Fruit fly (Drosophila melanogaster): ENCODE measurements around the gene CG43439.

DNA sequence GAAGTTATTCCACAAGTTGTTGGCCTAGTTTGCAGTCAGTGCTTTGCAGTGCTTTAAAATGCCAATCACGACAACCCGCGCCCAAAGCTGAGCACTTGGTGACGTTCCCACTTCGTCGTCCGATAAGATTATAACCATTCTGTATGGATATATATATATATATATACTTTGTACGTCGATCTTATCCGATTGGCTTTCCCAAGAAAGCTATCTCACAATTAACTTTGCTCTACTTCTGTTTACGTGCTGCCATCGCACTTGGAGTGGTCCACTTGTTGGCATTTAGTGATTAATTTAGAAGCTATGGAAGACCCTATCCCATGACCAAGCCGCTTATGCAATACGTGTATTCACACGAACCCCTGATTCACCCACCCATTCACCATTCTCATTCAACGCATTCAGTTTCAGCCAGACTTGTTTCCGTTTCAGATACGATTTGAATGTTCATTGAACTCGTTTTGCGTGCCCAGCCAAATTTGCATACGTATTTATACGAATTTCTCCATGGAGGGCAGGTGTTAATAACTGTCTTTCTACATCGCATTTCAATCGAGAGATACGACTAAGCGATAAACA, 22.3 kb downstream of the CG43439 start:
- TF ChIP-seq CG4496 (GFP tag; IDR thresholded peaks at IDR 0.05) (no peak), CG15710 (tag; optimal IDR thresholded peaks at IDR 0.05) (no peak), fd96Ca (GFP tag; IDR thresholded peaks at IDR 0.05) (no peak), CG10348 (GFP tag; IDR thresholded peaks at IDR 0.05) (no peak), EcR (GFP tag; optimal IDR thresholded peaks at IDR 0.05) (peak; percentile 12)
